6 fruit fly cellular contexts compared by ENCODE assay signal in the genomic region with DNA sequence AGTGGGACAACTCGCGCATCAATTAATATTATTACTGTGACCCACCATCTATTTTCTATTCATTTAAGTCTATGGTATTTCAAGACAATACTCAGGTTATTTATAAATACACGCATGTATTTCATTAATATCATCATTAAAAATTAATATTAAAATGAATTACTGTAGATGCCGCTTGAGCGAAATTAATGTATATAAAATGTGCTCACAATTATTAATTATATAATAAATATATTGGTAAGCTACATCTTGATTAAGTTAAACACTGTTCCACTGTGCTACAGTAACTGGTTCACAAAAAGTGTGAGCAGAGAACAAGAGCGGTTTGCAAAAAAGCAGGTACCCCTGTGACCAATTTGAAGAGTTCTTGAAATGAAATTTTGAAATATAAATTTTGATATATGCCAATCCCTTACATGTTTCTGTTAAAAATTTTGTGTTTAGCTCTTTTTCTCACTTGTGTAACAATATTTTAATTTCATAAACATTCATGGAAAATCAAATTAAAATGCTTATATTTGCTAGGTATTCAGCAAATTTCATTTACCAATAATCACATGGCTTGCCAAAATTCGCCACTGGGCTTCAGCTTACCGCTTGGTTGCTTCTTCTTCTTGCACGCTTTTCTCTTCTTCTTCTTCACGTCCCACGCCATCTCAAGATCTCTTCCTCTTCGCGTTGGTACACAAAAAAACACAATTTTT.
A peak's percentile ranks its signal among the peaks of the same experiment; 100 is the strongest.
TF ChIP-seq lines count a peak whose summit lies in the region.

No protein-coding gene starts in this region.

- peak; percentile 78 for TF ChIP-seq CTCF in whole organism, embryonic (GFP tag; optimal IDR thresholded peaks at IDR 0.05; lab: Kevin White, UChicago)

TF ChIP-seq in Kc167, 6 proteins besides CTCF, POLR2A, EP300 and RAD21:
- TF ChIP-seq psq (optimal IDR thresholded peaks at IDR 0.05; lab: Kevin White, UChicago) (peak; percentile 72), Myc (optimal IDR thresholded peaks at IDR 0.05; lab: Kevin White, UChicago) (no peak)

TF ChIP-seq in whole organism, adult, 20 proteins besides CTCF, POLR2A, EP300 and RAD21 (continues in another document):
- peak; percentile 91 for TF ChIP-seq cic (GFP tag; optimal IDR thresholded peaks at IDR 0.05; lab: Kevin White, UChicago)
- peak; percentile 97 for TF ChIP-seq Clk (GFP tag; optimal IDR thresholded peaks at IDR 0.05; lab: Kevin White, UChicago)
- TF ChIP-seq toe (GFP tag; optimal IDR thresholded peaks at IDR 0.05; lab: Kevin White, UChicago) = peak; percentile 99
- peak; percentile 99 for TF ChIP-seq CG14711 (tag; optimal IDR thresholded peaks at IDR 0.05; lab: Kevin White, UChicago)
- TF ChIP-seq bab1 (GFP tag; optimal IDR thresholded peaks at IDR 0.05; lab: Kevin White, UChicago) = peak; percentile 100
- peak; percentile 100 for TF ChIP-seq CG7101 (tag; optimal IDR thresholded peaks at IDR 0.05; lab: Kevin White, UChicago)
- TF ChIP-seq CG5204 (GFP tag; optimal IDR thresholded peaks at IDR 0.05; lab: Kevin White, UChicago) = peak; percentile 99
- peak; percentile 98 for TF ChIP-seq tj (GFP tag; optimal IDR thresholded peaks at IDR 0.05; lab: Kevin White, UChicago)
- no peak for TF ChIP-seq cnc (optimal IDR thresholded peaks at IDR 0.05; lab: Kevin White, UChicago)
- TF ChIP-seq Hr96 (GFP tag; optimal IDR thresholded peaks at IDR 0.05; lab: Kevin White, UChicago) = peak; percentile 100
- TF ChIP-seq CG33017 (tag; optimal IDR thresholded peaks at IDR 0.05; lab: Kevin White, UChicago) = peak; percentile 99
- TF ChIP-seq CG1620 (GFP tag; optimal IDR thresholded peaks at IDR 0.05; lab: Kevin White, UChicago) = peak; percentile 100
- peak; percentile 99 for TF ChIP-seq CG12768 (GFP tag; optimal IDR thresholded peaks at IDR 0.05; lab: Kevin White, UChicago)
- TF ChIP-seq pad (GFP tag; optimal IDR thresholded peaks at IDR 0.05; lab: Kevin White, UChicago) = peak; percentile 98
- peak; percentile 97 for TF ChIP-seq Mnt (GFP tag; optimal IDR thresholded peaks at IDR 0.05; lab: Kevin White, UChicago)
- TF ChIP-seq kay (GFP tag; lab: Kevin White, UChicago; ENCODE audit: borderline replicate concordance) = peak; percentile 96

TF ChIP-seq in whole organism, embryonic, 481 proteins besides CTCF, POLR2A, EP300 and RAD21 (continues in another document):
- peak; percentile 97 for TF ChIP-seq trem (tag; optimal IDR thresholded peaks at IDR 0.05; lab: Kevin White, UChicago)
- TF ChIP-seq repo (GFP tag; optimal IDR thresholded peaks at IDR 0.05; lab: Kevin White, UChicago) = peak; percentile 100
- peak; percentile 98 for TF ChIP-seq Lim3 (GFP tag; IDR thresholded peaks at IDR 0.05; lab: Robert Waterston, UW)
- peak; percentile 83 for TF ChIP-seq CG4360 (GFP tag; IDR thresholded peaks at IDR 0.05; lab: Robert Waterston, UW)
- no peak for TF ChIP-seq pan (optimal IDR thresholded peaks at IDR 0.05; lab: Kevin White, UChicago)
- peak in 1 of 2 experiments; percentile 100 for TF ChIP-seq pan (GFP tag; optimal IDR thresholded peaks at IDR 0.05 in 1 of 2, IDR thresholded peaks at IDR 0.05 in 1 of 2)
- TF ChIP-seq E2f1 (GFP tag; IDR thresholded peaks at IDR 0.05; lab: Robert Waterston, UW) = peak; percentile 100
- TF ChIP-seq dati (GFP tag; IDR thresholded peaks at IDR 0.05; lab: Robert Waterston, UW) = peak; percentile 98
- peak; percentile 95 for TF ChIP-seq aop (GFP tag; IDR thresholded peaks at IDR 0.05; lab: Robert Waterston, UW)
- peak; percentile 98 for TF ChIP-seq CG3065 (GFP tag; optimal IDR thresholded peaks at IDR 0.05; lab: Kevin White, UChicago)
- peak; percentile 100 for TF ChIP-seq Dip3 (GFP tag; optimal IDR thresholded peaks at IDR 0.05; lab: Kevin White, UChicago)
- peak; percentile 100 for TF ChIP-seq CG6813 (GFP tag; optimal IDR thresholded peaks at IDR 0.05; lab: Kevin White, UChicago)
- peak; percentile 54 for TF ChIP-seq Dref (GFP tag; IDR thresholded peaks at IDR 0.05; lab: Robert Waterston, UW)
- TF ChIP-seq NC2α (GFP tag; optimal IDR thresholded peaks at IDR 0.05; lab: Kevin White, UChicago) = peak; percentile 99
- TF ChIP-seq wor (GFP tag; IDR thresholded peaks at IDR 0.05; lab: Robert Waterston, UW) = peak; percentile 100
- peak; percentile 100 for TF ChIP-seq CG9727 (GFP tag; optimal IDR thresholded peaks at IDR 0.05; lab: Kevin White, UChicago)

TF ChIP-seq in whole organism, prepupa, 60 proteins besides CTCF, POLR2A, EP300 and RAD21 (continues in another document):
- TF ChIP-seq CG6854 (GFP tag; optimal IDR thresholded peaks at IDR 0.05; lab: Kevin White, UChicago) (peak; percentile 99), CG6163 (GFP tag; IDR thresholded peaks at IDR 0.05; lab: Robert Waterston, UW) (peak; percentile 100), CG8632 (GFP tag; optimal IDR thresholded peaks at IDR 0.05; lab: Kevin White, UChicago) (peak; percentile 100), svp (GFP tag; lab: Kevin White, UChicago) (peak; percentile 100), CG15336 (GFP tag; IDR thresholded peaks at IDR 0.05; lab: Robert Waterston, UW) (peak; percentile 100), esn (GFP tag; optimal IDR thresholded peaks at IDR 0.05; lab: Kevin White, UChicago) (peak; percentile 100), CG6792 (GFP tag; optimal IDR thresholded peaks at IDR 0.05; lab: Kevin White, UChicago) (peak; percentile 100), Hr38 (GFP tag; optimal IDR thresholded peaks at IDR 0.05; lab: Kevin White, UChicago) (peak; percentile 96), CG34406 (GFP tag; optimal IDR thresholded peaks at IDR 0.05; lab: Kevin White, UChicago) (peak; percentile 100), CG6808 (GFP tag; optimal IDR thresholded peaks at IDR 0.05; lab: Kevin White, UChicago) (peak; percentile 99), CG32006 (GFP tag; optimal IDR thresholded peaks at IDR 0.05; lab: Kevin White, UChicago) (peak; percentile 100), achi (GFP tag; optimal IDR thresholded peaks at IDR 0.05; lab: Kevin White, UChicago) (peak; percentile 99), Smox (GFP tag; optimal IDR thresholded peaks at IDR 0.05; lab: Kevin White, UChicago) (peak; percentile 100), Sox14 (GFP tag; optimal IDR thresholded peaks at IDR 0.05; lab: Kevin White, UChicago) (peak; percentile 100), dsx (GFP tag; optimal IDR thresholded peaks at IDR 0.05; lab: Kevin White, UChicago; ENCODE audit: poor library complexity, severe bottlenecking) (peak; percentile 100), Eip78C (GFP tag; lab: Kevin White, UChicago) (peak; percentile 100), Blimp-1 (GFP tag; optimal IDR thresholded peaks at IDR 0.05; lab: Kevin White, UChicago) (peak; percentile 98)

TF ChIP-seq in whole organism, pupa, 21 proteins besides CTCF, POLR2A, EP300 and RAD21 (continues in another document):
- TF ChIP-seq rn (GFP tag; IDR thresholded peaks at IDR 0.05; lab: Robert Waterston, UW) (peak; percentile 100), CG34367 (tag; optimal IDR thresholded peaks at IDR 0.05; lab: Kevin White, UChicago) (peak; percentile 100), CG10348 (GFP tag; IDR thresholded peaks at IDR 0.05; lab: Robert Waterston, UW) (peak; percentile 100), Pif1B (GFP tag; optimal IDR thresholded peaks at IDR 0.05; lab: Kevin White, UChicago) (peak; percentile 99), fd96Ca (GFP tag; IDR thresholded peaks at IDR 0.05; lab: Robert Waterston, UW) (peak; percentile 99), CG13204 (GFP tag; optimal IDR thresholded peaks at IDR 0.05; lab: Kevin White, UChicago) (peak; percentile 99), D1 (tag; optimal IDR thresholded peaks at IDR 0.05; lab: Kevin White, UChicago) (peak; percentile 100), CG17806 (tag; optimal IDR thresholded peaks at IDR 0.05; lab: Kevin White, UChicago) (peak; percentile 100), CG9948 (tag; optimal IDR thresholded peaks at IDR 0.05; lab: Kevin White, UChicago) (peak; percentile 100), Snoo (tag; optimal IDR thresholded peaks at IDR 0.05; lab: Kevin White, UChicago) (peak; percentile 100), CG32121 (GFP tag; IDR thresholded peaks at IDR 0.05; lab: Robert Waterston, UW) (peak; percentile 100), gl (tag; optimal IDR thresholded peaks at IDR 0.05; lab: Kevin White, UChicago) (peak; percentile 99), Ets98B (GFP tag; IDR thresholded peaks at IDR 0.05; lab: Robert Waterston, UW) (peak; percentile 99), CG12605 (GFP tag; IDR thresholded peaks at IDR 0.05; lab: Robert Waterston, UW) (peak; percentile 99), CG8159 (tag; optimal IDR thresholded peaks at IDR 0.05; lab: Kevin White, UChicago) (peak; percentile 100), EcR (GFP tag; optimal IDR thresholded peaks at IDR 0.05; lab: Kevin White, UChicago) (peak; percentile 26), CG15710 (tag; optimal IDR thresholded peaks at IDR 0.05; lab: Kevin White, UChicago) (peak; percentile 100), CG8301 (tag; optimal IDR thresholded peaks at IDR 0.05; lab: Kevin White, UChicago) (peak; percentile 100)

TF ChIP-seq in whole organism, wandering third instar larva, 38 proteins besides CTCF, POLR2A, EP300 and RAD21 (continues in another document):
- TF ChIP-seq lola (GFP tag; optimal IDR thresholded peaks at IDR 0.05; lab: Kevin White, UChicago) (no peak), Sp1 (GFP tag; optimal IDR thresholded peaks at IDR 0.05; lab: Kevin White, UChicago) (peak; percentile 100), OdsH (GFP tag; optimal IDR thresholded peaks at IDR 0.05; lab: Kevin White, UChicago) (peak; percentile 99), ey (GFP tag; optimal IDR thresholded peaks at IDR 0.05; lab: Kevin White, UChicago) (peak; percentile 100), GATAd (GFP tag; optimal IDR thresholded peaks at IDR 0.05; lab: Kevin White, UChicago) (peak; percentile 96), psq (GFP tag; optimal IDR thresholded peaks at IDR 0.05; lab: Kevin White, UChicago) (peak; percentile 95), Hr78 (GFP tag; optimal IDR thresholded peaks at IDR 0.05; lab: Kevin White, UChicago) (no peak), Hr83 (GFP tag; optimal IDR thresholded peaks at IDR 0.05; lab: Kevin White, UChicago; ENCODE audit: poor library complexity, severe bottlenecking) (peak; percentile 70), h (GFP tag; optimal IDR thresholded peaks at IDR 0.05; lab: Kevin White, UChicago) (peak; percentile 99), fru (GFP tag; optimal IDR thresholded peaks at IDR 0.05; lab: Kevin White, UChicago) (peak; percentile 100), N (GFP tag; optimal IDR thresholded peaks at IDR 0.05; lab: Kevin White, UChicago) (no peak), Myc (optimal IDR thresholded peaks at IDR 0.05; lab: Kevin White, UChicago) (no peak), CG32264 (GFP tag; optimal IDR thresholded peaks at IDR 0.05; lab: Kevin White, UChicago) (peak; percentile 97), Hnf4 (GFP tag; optimal IDR thresholded peaks at IDR 0.05; lab: Kevin White, UChicago) (peak; percentile 99), tai (GFP tag; optimal IDR thresholded peaks at IDR 0.05; lab: Kevin White, UChicago) (peak; percentile 96), woc (GFP tag; optimal IDR thresholded peaks at IDR 0.05; lab: Kevin White, UChicago) (peak; percentile 98), foxo (GFP tag; optimal IDR thresholded peaks at IDR 0.05; lab: Kevin White, UChicago) (peak; percentile 97 to 100), Jra (GFP tag; optimal IDR thresholded peaks at IDR 0.05; lab: Kevin White, UChicago) (peak; percentile 96), dl (GFP tag; optimal IDR thresholded peaks at IDR 0.05; lab: Kevin White, UChicago; ENCODE audit: insufficient read depth in 1 of 2, partially characterized antibody in 2 of 2) (no peak), sage (GFP tag; optimal IDR thresholded peaks at IDR 0.05; lab: Kevin White, UChicago) (peak; percentile 97)
